Worm (Caenorhabditis elegans): Measurements from ENCODE around the gene F23F1.5.

The F23F1.5 gene

ce11 chrII:24559-24998, 6.8 kb downstream of the F23F1.5 start, which contains the start of gene enee-1 (continued):
- TF ChIP-seq nhr-77 (tag; optimal IDR thresholded peaks at IDR 0.05), result peak; percentile 34
- no peak for TF ChIP-seq mml-1 (tag; optimal IDR thresholded peaks at IDR 0.05)
- TF ChIP-seq egl-5 (tag; optimal IDR thresholded peaks at IDR 0.05), result peak; percentile 73
- peak; percentile 59 for TF ChIP-seq R02D3.7 (tag; optimal IDR thresholded peaks at IDR 0.05)
- TF ChIP-seq ceh-82 (tag; optimal IDR thresholded peaks at IDR 0.05), result no peak
- peak; percentile 0 for TF ChIP-seq hmg-11 (tag; optimal IDR thresholded peaks at IDR 0.05)

- TF ChIP-seq hmg-11 (tag; optimal IDR thresholded peaks at IDR 0.05) (no peak), ama-1 (optimal IDR thresholded peaks at IDR 0.05) (peak; percentile 14)
These were observed 7.6 kb downstream of the F23F1.5 start for ce11 chrII:23739-24138.

ce11 chrII:23025-23424, 8.4 kb downstream of the F23F1.5 start, which contains the start of gene sqt-2:
sqt-2 (plus strand) TSS chrII:23325.
- TF ChIP-seq unc-62 (GFP tag; optimal IDR thresholded peaks at IDR 0.05) (no peak), snpc-4 (tag; optimal IDR thresholded peaks at IDR 0.05) (no peak), nhr-43 (tag; optimal IDR thresholded peaks at IDR 0.05; ENCODE audit: poor library complexity, severe bottlenecking) (peak; percentile 49), sea-2 (GFP tag; optimal IDR thresholded peaks at IDR 0.05) (no peak), nhr-76 (tag; optimal IDR thresholded peaks at IDR 0.05) (no peak), lin-15B (tag; optimal IDR thresholded peaks at IDR 0.05) (no peak), jun-1 (tag; optimal IDR thresholded peaks at IDR 0.05) (no peak), nhr-23 (tag; optimal IDR thresholded peaks at IDR 0.05) (peak; percentile 18), fkh-2 (tag; optimal IDR thresholded peaks at IDR 0.05) (no peak), eor-1 (tag; optimal IDR thresholded peaks at IDR 0.05) (no peak), nhr-25 (tag; optimal IDR thresholded peaks at IDR 0.05) (peak; percentile 39), nhr-77 (tag; optimal IDR thresholded peaks at IDR 0.05) (no peak), elt-3 (tag; optimal IDR thresholded peaks at IDR 0.05) (no peak), nhr-28 (tag; optimal IDR thresholded peaks at IDR 0.05) (no peak)

ce11 chrII:21953-22352, 9.4 kb downstream of the F23F1.5 start:
- TF ChIP-seq lin-39 (tag; optimal IDR thresholded peaks at IDR 0.05), result no peak
- TF ChIP-seq ZK546.5 (tag; optimal IDR thresholded peaks at IDR 0.05), result no peak
- TF ChIP-seq ztf-4 (tag; optimal IDR thresholded peaks at IDR 0.05), result no peak
- TF ChIP-seq ceh-28 (tag; optimal IDR thresholded peaks at IDR 0.05), result no peak
- TF ChIP-seq elt-1 (tag; optimal IDR thresholded peaks at IDR 0.05), result no peak
- no peak for TF ChIP-seq elt-2 (tag; optimal IDR thresholded peaks at IDR 0.05)
- TF ChIP-seq R02D3.7 (tag; optimal IDR thresholded peaks at IDR 0.05), result no peak
- TF ChIP-seq egl-5 (tag; optimal IDR thresholded peaks at IDR 0.05), result no peak
- no peak for TF ChIP-seq unc-62 (GFP tag; optimal IDR thresholded peaks at IDR 0.05)
- TF ChIP-seq nhr-237 (tag; optimal IDR thresholded peaks at IDR 0.05), result no peak
- TF ChIP-seq fkh-10 (GFP tag; optimal IDR thresholded peaks at IDR 0.05), result no peak
- TF ChIP-seq hmg-11 (tag; optimal IDR thresholded peaks at IDR 0.05), result no peak
- no peak for TF ChIP-seq snpc-4 (tag; optimal IDR thresholded peaks at IDR 0.05)
- no peak for TF ChIP-seq nhr-43 (tag; optimal IDR thresholded peaks at IDR 0.05; ENCODE audit: poor library complexity, severe bottlenecking)
- TF ChIP-seq tbx-2 (tag; optimal IDR thresholded peaks at IDR 0.05), result no peak
- TF ChIP-seq nhr-28 (tag; optimal IDR thresholded peaks at IDR 0.05), result no peak
- no peak for TF ChIP-seq daf-12 (tag; optimal IDR thresholded peaks at IDR 0.05)

ce11 chrII:19238-19637, 12.1 kb downstream of the F23F1.5 start, which contains the start of gene gmeb-1:
gmeb-1 (plus strand) TSS chrII:19538.
- no peak for TF ChIP-seq zag-1 (tag; optimal IDR thresholded peaks at IDR 0.05)
- TF ChIP-seq jun-1 (tag; optimal IDR thresholded peaks at IDR 0.05), result no peak
- TF ChIP-seq unc-39 (tag; optimal IDR thresholded peaks at IDR 0.05), result no peak
- no peak for TF ChIP-seq lin-15B (tag; optimal IDR thresholded peaks at IDR 0.05)
- no peak for TF ChIP-seq ceh-9 (tag; optimal IDR thresholded peaks at IDR 0.05)
- no peak for TF ChIP-seq fos-1 (tag; optimal IDR thresholded peaks at IDR 0.05)
- no peak for TF ChIP-seq lsy-12 (tag; optimal IDR thresholded peaks at IDR 0.05)
- no peak for TF ChIP-seq ceh-28 (tag; optimal IDR thresholded peaks at IDR 0.05)
- no peak for TF ChIP-seq nhr-28 (tag; optimal IDR thresholded peaks at IDR 0.05)
- TF ChIP-seq eor-1 (tag; optimal IDR thresholded peaks at IDR 0.05), result no peak
- TF ChIP-seq egl-27 (tag; optimal IDR thresholded peaks at IDR 0.05), result no peak
- TF ChIP-seq nhr-11 (tag; optimal IDR thresholded peaks at IDR 0.05), result no peak
- TF ChIP-seq mml-1 (tag; optimal IDR thresholded peaks at IDR 0.05), result no peak
- no peak for TF ChIP-seq ZK546.5 (tag; optimal IDR thresholded peaks at IDR 0.05)
- no peak for TF ChIP-seq nhr-23 (tag; optimal IDR thresholded peaks at IDR 0.05)
- TF ChIP-seq unc-62 (GFP tag; optimal IDR thresholded peaks at IDR 0.05), result no peak
- TF ChIP-seq elt-2 (tag; optimal IDR thresholded peaks at IDR 0.05), result no peak
- TF ChIP-seq egl-5 (tag; optimal IDR thresholded peaks at IDR 0.05), result no peak
- no peak for TF ChIP-seq nhr-43 (tag; optimal IDR thresholded peaks at IDR 0.05; ENCODE audit: poor library complexity, severe bottlenecking)

All from whole organism, L3 larva.